Fruit fly (Drosophila melanogaster) whole organism, embryonic: ENCODE data around the gene CG42538.

Experiments used
- Awh ChIP-seq: fragments of 200-800 bp; sonication (Bioruptor generic); IDR thresholded peaks from 2 replicates; pipeline ENCODE4, ENCODE4 v1.3.6; 2022; ENCODE audit warnings: missing biosample characterization, missing genetic modification characterization
- CG10462 ChIP-seq: fragments of 200-800 bp; sonication (Bioruptor generic); optimal IDR thresholded peaks from 2 replicates; lab custom pipeline; 2016; ENCODE audit warnings: missing biosample characterization, missing genetic modification characterization
- CG12219 ChIP-seq: fragments of 200-800 bp; sonication (Bioruptor generic); optimal IDR thresholded peaks from 3 replicates; lab custom pipeline; 2018; ENCODE audit warnings: missing biosample characterization, mild to moderate bottlenecking, missing genetic modification characterization
- CG1233 ChIP-seq: fragments of 200-800 bp; sonication (Bioruptor generic); optimal IDR thresholded peaks from 4 replicates; lab custom pipeline; 2018; ENCODE audit warnings: missing biosample characterization, mild to moderate bottlenecking, missing genetic modification characterization
- CG12942 ChIP-seq: fragments of 200-800 bp; sonication (Bioruptor generic); optimal IDR thresholded peaks from 3 replicates; lab custom pipeline; 2016; ENCODE audit warnings: missing biosample characterization, missing genetic modification characterization
- CG13287 ChIP-seq: fragments of 200-800 bp; sonication (Bioruptor generic); IDR thresholded peaks from 2 replicates; pipeline ENCODE4 v1.3.6; 2022; ENCODE audit warnings: missing biosample characterization, missing genetic modification characterization; ENCODE audit not compliant: partially characterized antibody
- CG13775 ChIP-seq: fragments of 200-800 bp; sonication (Bioruptor generic); optimal IDR thresholded peaks from 3 replicates; lab custom pipeline; 2017; ENCODE audit warnings: missing biosample characterization, mild to moderate bottlenecking, missing genetic modification characterization
- CG14667 ChIP-seq: fragments of 200-800 bp; sonication (Bioruptor generic); IDR thresholded peaks from 2 replicates; pipeline ENCODE4 v1.3.6; 2022; ENCODE audit warnings: missing biosample characterization, missing genetic modification characterization
- CG14860 ChIP-seq: fragments of 200-800 bp; sonication (Bioruptor generic); IDR thresholded peaks from 3 replicates; pipeline ENCODE4 v1.3.6; 2022; ENCODE audit warnings: missing biosample characterization, missing genetic modification characterization; ENCODE audit not compliant: partially characterized antibody
- CG14965 ChIP-seq: fragments of 200-800 bp; sonication (Bioruptor generic); optimal IDR thresholded peaks from 2 replicates; lab custom pipeline; 2016; ENCODE audit warnings: missing biosample characterization, missing genetic modification characterization, borderline replicate concordance
- CG15479 ChIP-seq: fragments of 200-800 bp; sonication (Bioruptor generic); optimal IDR thresholded peaks from 3 replicates; lab custom pipeline; 2019; ENCODE audit warnings: missing biosample characterization, mild to moderate bottlenecking, missing genetic modification characterization, moderate library complexity
- CG18599 ChIP-seq: fragments of 200-800 bp; sonication (Bioruptor generic); optimal IDR thresholded peaks from 3 replicates; lab custom pipeline; 2017; ENCODE audit warnings: missing biosample characterization, missing genetic modification characterization, mild to moderate bottlenecking, moderate library complexity, missing genetic modification reagents
- CG31365 ChIP-seq: fragments of 200-800 bp; sonication (Bioruptor generic); optimal IDR thresholded peaks from 2 replicates; lab custom pipeline; 2018; ENCODE audit warnings: missing biosample characterization, mild to moderate bottlenecking, missing genetic modification characterization
- CG33213 ChIP-seq: fragments of 200-800 bp; sonication (Bioruptor generic); optimal IDR thresholded peaks from 3 replicates; lab custom pipeline; 2016; ENCODE audit warnings: missing biosample characterization, missing genetic modification characterization
- CG3995 ChIP-seq: fragments of 200-800 bp; sonication (Bioruptor generic); optimal IDR thresholded peaks from 3 replicates; lab custom pipeline; 2016; ENCODE audit warnings: missing biosample characterization, missing genetic modification characterization
- CG4282 ChIP-seq: fragments of 200-800 bp; sonication (Bioruptor generic); optimal IDR thresholded peaks from 2 replicates; lab custom pipeline; 2016; ENCODE audit warnings: missing biosample characterization, missing genetic modification characterization
- CG7987 ChIP-seq: fragments of 200-800 bp; sonication (Bioruptor generic); optimal IDR thresholded peaks from 2 replicates; lab custom pipeline; 2018; ENCODE audit warnings: missing biosample characterization, mild to moderate bottlenecking, missing genetic modification characterization, moderate library complexity
- CG8924 ChIP-seq: fragments of 200-800 bp; optimal IDR thresholded peaks from 3 replicates; lab custom pipeline; 2019; ENCODE audit warnings: missing biosample characterization, mild to moderate bottlenecking, missing genetic modification characterization, moderate library complexity
- CkIIα-i1 ChIP-seq: fragments of 200-800 bp; sonication (Bioruptor generic); IDR thresholded peaks from 2 replicates; pipeline ENCODE4 v1.3.6; 2022; ENCODE audit warnings: missing biosample characterization, missing genetic modification characterization
- CoRest ChIP-seq: fragments of 200-800 bp; sonication (Bioruptor generic); optimal IDR thresholded peaks from 3 replicates; lab custom pipeline; 2018; ENCODE audit warnings: missing biosample characterization, mild to moderate bottlenecking, missing genetic modification characterization, moderate library complexity
- CrebB ChIP-seq: fragments of 200-800 bp; sonication (Bioruptor generic); optimal IDR thresholded peaks from 3 replicates; lab custom pipeline; 2018; ENCODE audit warnings: missing biosample characterization, mild to moderate bottlenecking, missing genetic modification characterization
- Drgx ChIP-seq: fragments of 200-800 bp; sonication (Bioruptor generic); IDR thresholded peaks from 2 replicates; pipeline ENCODE4 v1.3.6; 2022; ENCODE audit warnings: missing biosample characterization, missing genetic modification characterization
- E2f1 ChIP-seq: fragments of 200-800 bp; sonication (Bioruptor generic); IDR thresholded peaks from 2 replicates; pipeline ENCODE4 v1.3.6; 2022; ENCODE audit warnings: missing biosample characterization, missing genetic modification characterization
- Fer2 ChIP-seq: fragments of 200-800 bp; sonication (Bioruptor generic); optimal IDR thresholded peaks from 2 replicates; lab custom pipeline; 2018; ENCODE audit warnings: missing biosample characterization, mild to moderate bottlenecking, missing genetic modification characterization, moderate library complexity
- HLHmδ ChIP-seq: fragments of 200-800 bp; sonication (Bioruptor generic); optimal IDR thresholded peaks from 2 replicates; lab custom pipeline; 2018; ENCODE audit warnings: missing biosample characterization, mild to moderate bottlenecking, missing genetic modification characterization, moderate library complexity
- Hmx ChIP-seq: fragments of 200-800 bp; sonication (Bioruptor generic); optimal IDR thresholded peaks from 2 replicates; lab custom pipeline; 2016; ENCODE audit warnings: missing biosample characterization, missing genetic modification characterization
- Hr39 ChIP-seq: fragments of >200 bp; optimal IDR thresholded peaks from 2 replicates; lab custom pipeline; 2017
- Lim3 ChIP-seq: fragments of 200-800 bp; sonication (Bioruptor generic); IDR thresholded peaks from 2 replicates; pipeline ENCODE4 v1.3.6; 2022; ENCODE audit warnings: missing biosample characterization, missing genetic modification characterization
- MTF-1 ChIP-seq: fragments of 200-800 bp; sonication (Bioruptor generic); optimal IDR thresholded peaks from 2 replicates; lab custom pipeline; 2018; ENCODE audit warnings: missing biosample characterization, mild to moderate bottlenecking, missing genetic modification characterization, borderline replicate concordance
- Oaz ChIP-seq: fragments of 200-800 bp; sonication (Bioruptor generic); IDR thresholded peaks from 2 replicates; pipeline ENCODE4 v1.3.6; 2022; ENCODE audit warnings: missing biosample characterization, missing genetic modification characterization
- Optix ChIP-seq: fragments of 200-800 bp; sonication (Bioruptor generic); IDR thresholded peaks from 3 replicates; pipeline ENCODE4 v1.3.6; 2022; ENCODE audit warnings: missing biosample characterization, missing genetic modification characterization
- Sry-δ ChIP-seq: fragments of 200-800 bp; sonication (Bioruptor generic); optimal IDR thresholded peaks from 2 replicates; lab custom pipeline; 2016; ENCODE audit warnings: missing biosample characterization, missing genetic modification characterization
- Xrp1 ChIP-seq: fragments of 200-800 bp; sonication (Bioruptor generic); IDR thresholded peaks from 2 replicates; pipeline ENCODE4 v1.3.6; 2022; ENCODE audit warnings: missing biosample characterization, missing genetic modification characterization
- btn ChIP-seq: fragments of 200-800 bp; sonication (Bioruptor generic); optimal IDR thresholded peaks from 2 replicates; lab custom pipeline; 2016; ENCODE audit warnings: missing biosample characterization, missing genetic modification characterization
- croc ChIP-seq: fragments of 200-800 bp; sonication (Bioruptor generic); conservative IDR thresholded peaks from 3 replicates; pipeline ENCODE4 v1.3.6; 2022; ENCODE audit warnings: missing biosample characterization, missing genetic modification characterization
- cwo ChIP-seq: fragments of 200-800 bp; sonication (Bioruptor generic); optimal IDR thresholded peaks from 3 replicates; lab custom pipeline; 2017; ENCODE audit warnings: missing biosample characterization, missing genetic modification characterization, mild to moderate bottlenecking, moderate library complexity, missing genetic modification reagents
- fd64A ChIP-seq: fragments of 200-800 bp; sonication (Bioruptor generic); optimal IDR thresholded peaks from 3 replicates; lab custom pipeline; 2018; ENCODE audit warnings: missing biosample characterization, mild to moderate bottlenecking, missing genetic modification characterization
- gt ChIP-seq: fragments of 200-800 bp; sonication (Bioruptor generic); IDR thresholded peaks from 2 replicates; pipeline ENCODE4 v1.3.6; 2022; ENCODE audit warnings: missing biosample characterization, missing genetic modification characterization
- h ChIP-seq: fragments of >200 bp; optimal IDR thresholded peaks from 2 replicates; lab custom pipeline; 2017
- hbn ChIP-seq: fragments of 200-800 bp; sonication (Bioruptor generic); IDR thresholded peaks from 2 replicates; pipeline ENCODE4 v1.3.6; 2022; ENCODE audit warnings: missing biosample characterization, missing genetic modification characterization; ENCODE audit not compliant: partially characterized antibody
- lov ChIP-seq, 2 experiments: fragments of 200-800 bp in 1 of 2; fragments of >200 bp in 1 of 2; sonication (Bioruptor generic) in 1 of 2; IDR thresholded peaks in 1 of 2; optimal IDR thresholded peaks in 1 of 2; 2 replicates in 1 of 2; 3 replicates in 1 of 2; pipeline versions ENCODE4 v1.3.6 to Lab custom; 2017 to 2022; ENCODE audit warnings: missing biosample characterization in 1 of 2, missing genetic modification characterization in 1 of 2
- pho ChIP-seq: fragments of 200-800 bp; sonication (Bioruptor generic); optimal IDR thresholded peaks from 2 replicates; lab custom pipeline; 2016; ENCODE audit warnings: missing biosample characterization, missing genetic modification characterization
- sc ChIP-seq, 3 experiments: fragments of >200 bp in 2 of 3; fragments of 200-800 bp in 1 of 3; sonication (Bioruptor generic) in 1 of 3; optimal IDR thresholded peaks; 2 replicates in 2 of 3; 3 replicates in 1 of 3; lab custom pipeline; 2017; ENCODE audit warnings: mild to moderate bottlenecking in 1 of 3, missing biosample characterization in 1 of 3, missing genetic modification characterization in 1 of 3, missing genetic modification reagents in 1 of 3
- sim ChIP-seq: fragments of 200-800 bp; sonication (Bioruptor generic); IDR thresholded peaks from 2 replicates; pipeline ENCODE4 v1.3.6; 2022; ENCODE audit warnings: missing biosample characterization, missing genetic modification characterization
- sima ChIP-seq: fragments of 200-800 bp; sonication (Bioruptor generic); optimal IDR thresholded peaks from 2 replicates; lab custom pipeline; 2016; ENCODE audit warnings: missing biosample characterization, missing genetic modification characterization
- sisA ChIP-seq: fragments of 200-800 bp; sonication (Bioruptor generic); IDR thresholded peaks from 2 replicates; pipeline ENCODE4 v1.3.6; 2022; ENCODE audit warnings: missing biosample characterization, missing genetic modification characterization
- tll ChIP-seq, 2 experiments: fragments of 200-800 bp in 1 of 2; fragments of >200 bp in 1 of 2; sonication (Bioruptor generic) in 1 of 2; optimal IDR thresholded peaks; 2 replicates each; lab custom pipeline; 2017 to 2019; ENCODE audit warnings: missing biosample characterization in 2 of 2, missing genetic modification characterization in 2 of 2, mild to moderate bottlenecking in 1 of 2, moderate library complexity in 1 of 2
- trem ChIP-seq: fragments of 200-800 bp; optimal IDR thresholded peaks from 3 replicates; lab custom pipeline; 2019; ENCODE audit warnings: missing biosample characterization, mild to moderate bottlenecking, missing genetic modification characterization, moderate library complexity
- wek ChIP-seq: fragments of 200-800 bp; sonication (Bioruptor generic); optimal IDR thresholded peaks from 3 replicates; lab custom pipeline; 2018; ENCODE audit warnings: missing biosample characterization, mild to moderate bottlenecking, missing genetic modification characterization, moderate library complexity

Gene CG42538

DNA sequence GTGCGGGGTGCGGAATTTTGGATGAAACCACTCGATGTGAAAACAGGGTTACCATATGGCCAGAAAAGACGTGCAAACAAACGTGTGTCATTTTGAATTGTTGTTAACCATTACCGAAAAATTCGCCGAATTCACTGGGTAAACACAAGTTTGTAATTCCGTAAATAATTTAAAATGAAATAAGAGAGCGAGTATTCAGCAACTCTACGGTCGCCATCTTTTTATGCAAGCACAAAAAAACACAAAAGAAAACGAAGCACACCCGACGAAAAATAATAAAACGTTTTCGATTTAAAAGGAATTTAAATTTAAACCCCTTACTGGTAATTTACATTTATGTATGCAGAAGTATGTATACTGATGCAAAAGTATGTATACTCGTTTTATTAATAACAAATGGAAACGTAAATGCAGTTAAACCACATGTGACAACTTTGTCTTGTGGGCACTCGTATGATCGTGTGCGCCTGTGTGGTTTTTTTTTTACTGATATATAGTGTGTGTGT is 11.6 kb downstream of the CG42538 start (continued):
- TF ChIP-seq CG7987 (GFP tag; lab: Kevin White, UChicago), result peak; percentile 72
- TF ChIP-seq E2f1 (GFP tag; lab: Robert Waterston, UW), result peak; percentile 94
- peak; percentile 83 for TF ChIP-seq Oaz (GFP tag; lab: Robert Waterston, UW)
- peak; percentile 57 for TF ChIP-seq CG3995
- peak; percentile 92 for TF ChIP-seq pho (GFP tag; lab: Kevin White, UChicago)
- TF ChIP-seq CG31365 (tag; lab: Kevin White, UChicago), result peak; percentile 73
- no peak for TF ChIP-seq hbn
- TF ChIP-seq CG14667 (GFP tag; lab: Robert Waterston, UW), result peak; percentile 86
- TF ChIP-seq CrebB (tag; lab: Kevin White, UChicago), result peak; percentile 94
- TF ChIP-seq Hmx (GFP tag; lab: Kevin White, UChicago), result peak; percentile 83
- peak; percentile 96 for TF ChIP-seq CG18599 (GFP tag; lab: Kevin White, UChicago)
- peak; percentile 69; the same call in 1 of the 2 replicates for TF ChIP-seq Lim3 (GFP tag; lab: Robert Waterston, UW)
- TF ChIP-seq fd64A (GFP tag; lab: Kevin White, UChicago), result peak; percentile 72
- TF ChIP-seq CG1233 (GFP tag; lab: Kevin White, UChicago), result peak; percentile 94
- peak in 1 of 2 experiments; percentile 0 for TF ChIP-seq tll (GFP tag; optimal IDR thresholded peaks at IDR 0.05; lab: Kevin White, UChicago)
- TF ChIP-seq Sry-δ, result peak; percentile 53
- TF ChIP-seq CG12942 (GFP tag; lab: Kevin White, UChicago), result peak; percentile 82
- no peak for TF ChIP-seq Hr39
- peak; percentile 82; the same call in 2 of the 3 replicates for TF ChIP-seq Optix (GFP tag; lab: Robert Waterston, UW)
- no peak for TF ChIP-seq HLHmδ
- peak; percentile 87 for TF ChIP-seq Fer2
- peak; percentile 95 for TF ChIP-seq CoRest (tag; lab: Kevin White, UChicago)
- TF ChIP-seq lov (optimal IDR thresholded peaks at IDR 0.05; lab: Kevin White, UChicago), result no peak
- TF ChIP-seq lov (GFP tag; IDR thresholded peaks at IDR 0.05; lab: Robert Waterston, UW), result peak; percentile 89
- peak; percentile 83 for TF ChIP-seq Awh (GFP tag; lab: Robert Waterston, UW)
- TF ChIP-seq CG12219 (GFP tag; lab: Kevin White, UChicago), result peak; percentile 94
- peak; percentile 74 for TF ChIP-seq croc (GFP tag; lab: Robert Waterston, UW)
- no peak for TF ChIP-seq CG15479 (GFP tag; lab: Kevin White, UChicago)
- peak; percentile 64 for TF ChIP-seq sima (GFP tag; lab: Kevin White, UChicago)
- TF ChIP-seq CG4282 (GFP tag; lab: Kevin White, UChicago), result peak; percentile 78
- no peak for TF ChIP-seq sc (optimal IDR thresholded peaks at IDR 0.05; lab: Kevin White, UChicago)
- peak; percentile 71 for TF ChIP-seq sc (GFP tag; optimal IDR thresholded peaks at IDR 0.05; lab: Kevin White, UChicago)
- peak; percentile 28 for TF ChIP-seq CG14965
- TF ChIP-seq CG14860, result no peak
- TF ChIP-seq CG33213, result peak; percentile 80
- TF ChIP-seq CG10462 (GFP tag; lab: Kevin White, UChicago), result peak; percentile 86
- TF ChIP-seq wek (GFP tag; lab: Kevin White, UChicago), result peak; percentile 75
- TF ChIP-seq sisA (GFP tag; lab: Robert Waterston, UW), result peak; percentile 80
- TF ChIP-seq trem (tag; lab: Kevin White, UChicago), result peak; percentile 92
- TF ChIP-seq cwo, result peak; percentile 90
- no peak for TF ChIP-seq CkIIα-i1 (GFP tag; lab: Robert Waterston, UW)
- no peak for TF ChIP-seq CG13287 (GFP tag; lab: Robert Waterston, UW)
- TF ChIP-seq h (lab: Kevin White, UChicago), result no peak
- peak; percentile 78 for TF ChIP-seq sim
- TF ChIP-seq CG13775, result peak; percentile 82
- peak; percentile 86 for TF ChIP-seq MTF-1
- TF ChIP-seq Xrp1 (GFP tag; lab: Robert Waterston, UW), result peak; percentile 96
- TF ChIP-seq gt (GFP tag; lab: Robert Waterston, UW), result peak; percentile 53; the same call in 1 of the 2 replicates
- TF ChIP-seq CG8924 (tag; lab: Kevin White, UChicago), result peak; percentile 92
- TF ChIP-seq btn (GFP tag; lab: Kevin White, UChicago), result peak; percentile 86
- peak; percentile 97 for TF ChIP-seq Drgx (GFP tag; lab: Robert Waterston, UW)
